Worm (Caenorhabditis elegans): Measurements from ENCODE around the gene CC8.3.
A peak's percentile ranks its signal among the peaks of the same experiment; 100 is the strongest.

DNA sequence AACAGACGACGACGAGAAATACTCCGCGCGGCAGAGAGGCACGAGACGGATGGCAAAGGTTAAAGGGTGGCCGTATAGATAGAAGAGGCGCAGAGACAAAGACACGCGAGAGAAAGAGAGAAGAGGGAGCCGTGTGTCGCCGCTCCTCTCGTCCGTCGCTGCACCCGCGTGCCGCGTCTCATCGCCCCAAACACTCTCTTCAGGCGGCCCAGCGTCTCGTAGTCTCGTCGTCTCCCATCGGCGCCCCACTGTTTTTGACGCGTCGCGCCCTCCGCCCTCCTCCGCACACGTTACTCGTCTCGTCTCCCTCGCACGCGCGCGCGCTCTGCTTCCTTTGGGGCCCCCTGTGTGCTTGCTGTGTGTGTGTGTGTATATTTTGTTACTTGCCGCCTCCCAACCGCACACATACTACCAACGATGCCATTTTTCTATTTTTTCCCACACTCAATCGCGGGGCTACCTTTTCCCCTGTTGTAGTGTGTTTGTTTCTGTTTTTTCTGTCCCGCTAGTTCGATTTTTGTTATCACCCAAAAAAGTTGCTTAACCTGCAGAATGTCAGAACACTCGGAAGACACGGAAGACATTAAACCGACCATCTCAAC, 5.5 kb downstream of the CC8.3 start, which contains the start of gene madf-9:
- peak; percentile 18 for TF ChIP-seq him-1 (tag; optimal IDR thresholded peaks at IDR 0.05)
- peak; percentile 70 for TF ChIP-seq dao-5 (tag; optimal IDR thresholded peaks at IDR 0.05)
